Fruit fly (Drosophila melanogaster) whole organism, embryonic: ENCODE results near the gene CG42798.

Source experiments
- C15 ChIP-seq: fragments of 200-800 bp; sonication (Bioruptor generic); IDR thresholded peaks from 3 replicates; pipeline ENCODE4 v1.3.6; 2022; ENCODE audit warnings: missing biosample characterization, missing genetic modification characterization
- CG10366 ChIP-seq: fragments of 200-800 bp; sonication (Bioruptor generic); IDR thresholded peaks from 2 replicates; pipeline ENCODE4 v1.3.6; 2022; ENCODE audit warnings: missing biosample characterization, missing genetic modification characterization
- CG11093 ChIP-seq: fragments of 200-800 bp; sonication (Bioruptor generic); IDR thresholded peaks from 3 replicates; pipeline ENCODE4 v1.3.6; 2022; ENCODE audit warnings: missing biosample characterization, missing genetic modification characterization
- CG11456 ChIP-seq: fragments of 200-800 bp; sonication (Bioruptor generic); IDR thresholded peaks from 3 replicates; pipeline ENCODE4 v1.3.6; 2022; ENCODE audit warnings: missing biosample characterization, missing genetic modification characterization
- CG11504 ChIP-seq: fragments of 200-800 bp; sonication (Bioruptor generic); optimal IDR thresholded peaks from 3 replicates; lab custom pipeline; 2019; ENCODE audit warnings: missing biosample characterization, mild to moderate bottlenecking, missing genetic modification characterization, moderate library complexity
- CG11723 ChIP-seq: fragments of 200-800 bp; sonication (Bioruptor generic); optimal IDR thresholded peaks from 2 replicates; lab custom pipeline; 2017; ENCODE audit warnings: missing biosample characterization, mild to moderate bottlenecking, missing genetic modification characterization
- CG14441 ChIP-seq: fragments of 200-800 bp; sonication (Bioruptor generic); IDR thresholded peaks from 2 replicates; pipeline ENCODE4 v1.3.6; 2022; ENCODE audit warnings: missing biosample characterization, missing genetic modification characterization
- CG15073 ChIP-seq: fragments of 200-800 bp; sonication (Bioruptor generic); optimal IDR thresholded peaks from 2 replicates; lab custom pipeline; 2016; ENCODE audit warnings: missing biosample characterization, missing genetic modification characterization
- CG1529 ChIP-seq: fragments of 200-800 bp; sonication (Bioruptor generic); optimal IDR thresholded peaks from 3 replicates; lab custom pipeline; 2018; ENCODE audit warnings: missing biosample characterization, missing genetic modification characterization
- CG15514 ChIP-seq: fragments of 200-800 bp; sonication (Bioruptor generic); optimal IDR thresholded peaks from 3 replicates; lab custom pipeline; 2017; ENCODE audit warnings: missing biosample characterization, missing genetic modification characterization, mild to moderate bottlenecking, moderate library complexity, missing genetic modification reagents
- CG15601 ChIP-seq: fragments of 200-800 bp; sonication (Bioruptor generic); optimal IDR thresholded peaks from 3 replicates; lab custom pipeline; 2019; ENCODE audit warnings: missing biosample characterization, mild to moderate bottlenecking, missing genetic modification characterization, moderate library complexity
- CG16863 ChIP-seq: fragments of 200-800 bp; sonication (Bioruptor generic); optimal IDR thresholded peaks from 3 replicates; lab custom pipeline; 2016; ENCODE audit warnings: missing biosample characterization, missing genetic modification characterization
- CG17359 ChIP-seq: fragments of 200-800 bp; sonication (Bioruptor generic); optimal IDR thresholded peaks from 3 replicates; lab custom pipeline; 2018; ENCODE audit warnings: missing biosample characterization, mild to moderate bottlenecking, missing genetic modification characterization, moderate library complexity
- CG18619 ChIP-seq: fragments of 200-800 bp; sonication (Bioruptor generic); optimal IDR thresholded peaks from 3 replicates; lab custom pipeline; 2017; ENCODE audit warnings: missing biosample characterization, mild to moderate bottlenecking, missing genetic modification characterization
- CG5953 ChIP-seq: fragments of 200-800 bp; sonication (Bioruptor generic); IDR thresholded peaks from 2 replicates; pipeline ENCODE4 v1.3.6; 2022; ENCODE audit warnings: missing biosample characterization, missing genetic modification characterization
- CG6683 ChIP-seq: fragments of 200-800 bp; sonication (Bioruptor generic); optimal IDR thresholded peaks from 2 replicates; lab custom pipeline; 2017; ENCODE audit warnings: missing biosample characterization, mild to moderate bottlenecking, missing genetic modification characterization, missing genetic modification reagents
- CG7786 ChIP-seq: fragments of 200-800 bp; sonication (Bioruptor generic); optimal IDR thresholded peaks from 2 replicates; lab custom pipeline; 2016; ENCODE audit warnings: missing biosample characterization, missing genetic modification characterization
- CG8089 ChIP-seq: fragments of 200-800 bp; sonication (Bioruptor generic); optimal IDR thresholded peaks from 3 replicates; lab custom pipeline; 2016; ENCODE audit warnings: missing biosample characterization, missing genetic modification characterization
- CG9932 ChIP-seq: fragments of 200-800 bp; sonication (Bioruptor generic); IDR thresholded peaks from 2 replicates; pipeline ENCODE4 v1.3.6; 2022; ENCODE audit warnings: missing biosample characterization, missing genetic modification characterization
- CrebB ChIP-seq: fragments of 200-800 bp; sonication (Bioruptor generic); optimal IDR thresholded peaks from 3 replicates; lab custom pipeline; 2018; ENCODE audit warnings: missing biosample characterization, mild to moderate bottlenecking, missing genetic modification characterization
- D ChIP-seq, 2 experiments: fragments of 200-800 bp in 1 of 2; fragments of >200 bp in 1 of 2; sonication (Bioruptor generic) in 1 of 2; optimal IDR thresholded peaks; 2 replicates in 1 of 2; 3 replicates in 1 of 2; lab custom pipeline; 2017; ENCODE audit warnings: mild to moderate bottlenecking in 1 of 2, missing biosample characterization in 1 of 2, missing genetic modification characterization in 1 of 2, missing genetic modification reagents in 1 of 2
- Dref ChIP-seq: fragments of 200-800 bp; sonication (Bioruptor generic); IDR thresholded peaks from 2 replicates; pipeline ENCODE4 v1.3.6; 2022; ENCODE audit warnings: missing biosample characterization, missing genetic modification characterization
- Drgx ChIP-seq: fragments of 200-800 bp; sonication (Bioruptor generic); IDR thresholded peaks from 2 replicates; pipeline ENCODE4 v1.3.6; 2022; ENCODE audit warnings: missing biosample characterization, missing genetic modification characterization
- Ets65A ChIP-seq: fragments of 200-800 bp; sonication (Bioruptor generic); peaks from one replicate; lab custom pipeline; 2016; ENCODE audit warnings: missing biosample characterization, missing genetic modification characterization
- Fer2 ChIP-seq: fragments of 200-800 bp; sonication (Bioruptor generic); optimal IDR thresholded peaks from 2 replicates; lab custom pipeline; 2018; ENCODE audit warnings: missing biosample characterization, mild to moderate bottlenecking, missing genetic modification characterization, moderate library complexity
- Mad ChIP-seq: fragments of 200-800 bp; sonication (Bioruptor generic); optimal IDR thresholded peaks from 2 replicates; lab custom pipeline; 2016; ENCODE audit warnings: missing biosample characterization, missing genetic modification characterization
- Oaz ChIP-seq: fragments of 200-800 bp; sonication (Bioruptor generic); IDR thresholded peaks from 2 replicates; pipeline ENCODE4 v1.3.6; 2022; ENCODE audit warnings: missing biosample characterization, missing genetic modification characterization
- Ptx1 ChIP-seq: fragments of 200-800 bp; sonication (Bioruptor generic); IDR thresholded peaks from 2 replicates; pipeline ENCODE4 v1.3.6; 2022; ENCODE audit warnings: missing biosample characterization, missing genetic modification characterization
- Rx ChIP-seq: fragments of 200-800 bp; sonication (Bioruptor generic); IDR thresholded peaks from 2 replicates; pipeline ENCODE4 v1.3.6; 2022; ENCODE audit warnings: missing biosample characterization, missing genetic modification characterization
- Scr ChIP-seq: fragments of 200-800 bp; sonication (Bioruptor generic); IDR thresholded peaks from 2 replicates; pipeline ENCODE4 v1.3.6; 2022; ENCODE audit warnings: missing biosample characterization, missing genetic modification characterization; ENCODE audit not compliant: partially characterized antibody
- Sin3A ChIP-seq: fragments of >200 bp; optimal IDR thresholded peaks from 2 replicates; lab custom pipeline; 2018
- Sry-δ ChIP-seq: fragments of 200-800 bp; sonication (Bioruptor generic); optimal IDR thresholded peaks from 2 replicates; lab custom pipeline; 2016; ENCODE audit warnings: missing biosample characterization, missing genetic modification characterization
- TFAM ChIP-seq: fragments of 200-800 bp; sonication (Bioruptor generic); optimal IDR thresholded peaks from 2 replicates; lab custom pipeline; 2017; ENCODE audit warnings: missing biosample characterization, missing genetic modification characterization, inconsistent platforms
- Taf1 ChIP-seq: fragments of 200-800 bp; sonication (Bioruptor generic); IDR thresholded peaks from 2 replicates; pipeline ENCODE4 v1.3.6; 2022; ENCODE audit warnings: missing biosample characterization, missing genetic modification characterization
- Trl ChIP-seq, 3 experiments: fragments of >200 bp in 2 of 3; fragments of 200-800 bp in 1 of 3; sonication (Bioruptor generic) in 1 of 3; optimal IDR thresholded peaks; 2 replicates in 1 of 3; 3 replicates in 2 of 3; lab custom pipeline; 2016 to 2017; ENCODE audit warnings: missing biosample characterization in 1 of 3, missing genetic modification characterization in 1 of 3
- Usf ChIP-seq: fragments of 200-800 bp; sonication (Bioruptor generic); optimal IDR thresholded peaks from 2 replicates; lab custom pipeline; 2017; ENCODE audit warnings: missing genotype, missing biosample characterization, missing genetic modification characterization
- ash1 ChIP-seq: fragments of 200-800 bp; sonication (Bioruptor generic); optimal IDR thresholded peaks from 2 replicates; lab custom pipeline; 2018; ENCODE audit warnings: missing biosample characterization, mild to moderate bottlenecking, missing genetic modification characterization
- bigmax ChIP-seq: fragments of 200-800 bp; sonication (Bioruptor generic); optimal IDR thresholded peaks from 2 replicates; lab custom pipeline; 2018; ENCODE audit warnings: missing biosample characterization, mild to moderate bottlenecking, missing genetic modification characterization
- eyg ChIP-seq: fragments of 200-800 bp; sonication (Bioruptor generic); optimal IDR thresholded peaks from 3 replicates; lab custom pipeline; 2016; ENCODE audit warnings: missing biosample characterization, missing genetic modification characterization
- gce ChIP-seq: fragments of 200-800 bp; sonication (Bioruptor generic); IDR thresholded peaks from 3 replicates; pipeline ENCODE4 v1.3.6; 2022; ENCODE audit warnings: missing biosample characterization, missing genetic modification characterization
- gcm ChIP-seq: fragments of 200-800 bp; sonication (Bioruptor generic); optimal IDR thresholded peaks from 2 replicates; lab custom pipeline; 2019; ENCODE audit warnings: missing biosample characterization, mild to moderate bottlenecking, missing genetic modification characterization, moderate library complexity
- gsb-n ChIP-seq: fragments of 200-800 bp; sonication (Bioruptor generic); optimal IDR thresholded peaks from 3 replicates; lab custom pipeline; 2018; ENCODE audit warnings: missing biosample characterization, mild to moderate bottlenecking, missing genetic modification characterization
- gt ChIP-seq: fragments of 200-800 bp; sonication (Bioruptor generic); IDR thresholded peaks from 2 replicates; pipeline ENCODE4 v1.3.6; 2022; ENCODE audit warnings: missing biosample characterization, missing genetic modification characterization
- insv ChIP-seq, 2 experiments: fragments of 200-800 bp; sonication (Bioruptor generic); optimal IDR thresholded peaks; 3 replicates each; lab custom pipeline; 2016 to 2018; ENCODE audit warnings: missing biosample characterization in 2 of 2, missing genetic modification characterization in 2 of 2
- kni ChIP-seq: fragments of 200-800 bp; sonication (Bioruptor generic); optimal IDR thresholded peaks from 3 replicates; lab custom pipeline; 2017; ENCODE audit warnings: mild to moderate bottlenecking, missing biosample characterization, missing genetic modification reagents, missing genetic modification characterization
- pb ChIP-seq: fragments of 200-800 bp; sonication (Bioruptor generic); optimal IDR thresholded peaks from 3 replicates; lab custom pipeline; 2016; ENCODE audit warnings: missing biosample characterization, missing genetic modification characterization
- pum ChIP-seq: fragments of 200-800 bp; sonication (Bioruptor generic); optimal IDR thresholded peaks from 2 replicates; lab custom pipeline; 2016; ENCODE audit warnings: missing biosample characterization, missing genetic modification characterization
- row ChIP-seq: fragments of 200-800 bp; sonication (Bioruptor generic); IDR thresholded peaks from 3 replicates; pipeline ENCODE4 v1.3.6; 2022; ENCODE audit warnings: missing biosample characterization, missing genetic modification characterization
- slou ChIP-seq: fragments of 200-800 bp; sonication (Bioruptor generic); optimal IDR thresholded peaks from 3 replicates; lab custom pipeline; 2016; ENCODE audit warnings: missing biosample characterization, missing genetic modification characterization
- sr ChIP-seq: fragments of 200-800 bp; sonication (Bioruptor generic); IDR thresholded peaks from 3 replicates; pipeline ENCODE4 v1.3.6; 2022; ENCODE audit warnings: missing biosample characterization, missing genetic modification characterization
- toy ChIP-seq: fragments of 200-800 bp; sonication (Bioruptor generic); IDR thresholded peaks from 2 replicates; pipeline ENCODE4 v1.3.6; 2022; ENCODE audit warnings: missing biosample characterization, missing genetic modification characterization
- zfh2 ChIP-seq: fragments of 200-800 bp; sonication (Bioruptor generic); optimal IDR thresholded peaks from 2 replicates; lab custom pipeline; 2016; ENCODE audit warnings: missing biosample characterization, missing genetic modification characterization

Gene CG42798

dm6 chr3R:17379051-17379450 lies 27.4 kb upstream of the CG42798 start (continued):
- TF ChIP-seq gt (GFP tag; lab: Robert Waterston, UW): no peak
- no peak for TF ChIP-seq pb
- TF ChIP-seq CG8089 (GFP tag; lab: Kevin White, UChicago): no peak
- no peak for TF ChIP-seq Rx (GFP tag; lab: Robert Waterston, UW)
- no peak for TF ChIP-seq insv (GFP tag; optimal IDR thresholded peaks at IDR 0.05; lab: Kevin White, UChicago)
- no peak for TF ChIP-seq C15
- TF ChIP-seq CG11723 (GFP tag; lab: Kevin White, UChicago): no peak
- no peak; the same call in 1 of the 2 replicates for TF ChIP-seq CG10366 (GFP tag; lab: Robert Waterston, UW)
- no peak for TF ChIP-seq pum (GFP tag; lab: Kevin White, UChicago)
- TF ChIP-seq slou (GFP tag; lab: Kevin White, UChicago): no peak
- peak; percentile 23; the same call in 1 of the 2 replicates for TF ChIP-seq CG14441 (GFP tag; lab: Robert Waterston, UW)
- TF ChIP-seq CG16863 (GFP tag; lab: Kevin White, UChicago): no peak
- TF ChIP-seq eyg (GFP tag; lab: Kevin White, UChicago): no peak
- no peak for TF ChIP-seq gcm (GFP tag; lab: Kevin White, UChicago)
- TF ChIP-seq Ets65A (GFP tag; lab: Kevin White, UChicago): no peak
- no peak for TF ChIP-seq Oaz (GFP tag; lab: Robert Waterston, UW)
- no peak for TF ChIP-seq CG11456 (GFP tag; lab: Robert Waterston, UW)
- TF ChIP-seq CG17359 (tag; lab: Kevin White, UChicago): no peak
- TF ChIP-seq CG15073 (GFP tag; lab: Kevin White, UChicago): no peak
- TF ChIP-seq Taf1: no peak
- TF ChIP-seq CG9932 (GFP tag; lab: Robert Waterston, UW): no peak
- TF ChIP-seq CG15514 (GFP tag; lab: Kevin White, UChicago): no peak
- no peak for TF ChIP-seq kni (GFP tag; lab: Kevin White, UChicago)
- TF ChIP-seq CrebB (tag; lab: Kevin White, UChicago): no peak
- no peak for TF ChIP-seq Drgx (GFP tag; lab: Robert Waterston, UW)
- TF ChIP-seq zfh2 (GFP tag; lab: Kevin White, UChicago): no peak
- no peak for TF ChIP-seq Sin3A (lab: Kevin White, UChicago)
- no peak for TF ChIP-seq ash1 (GFP tag; lab: Kevin White, UChicago)
- TF ChIP-seq CG6683: no peak
- no peak for TF ChIP-seq D (optimal IDR thresholded peaks at IDR 0.05; lab: Kevin White, UChicago)
- TF ChIP-seq D (GFP tag; optimal IDR thresholded peaks at IDR 0.05; lab: Kevin White, UChicago): no peak
- no peak for TF ChIP-seq Scr (GFP tag; lab: Robert Waterston, UW)
- TF ChIP-seq Dref (GFP tag; lab: Robert Waterston, UW): no peak
- TF ChIP-seq gce (GFP tag; lab: Robert Waterston, UW): no peak
- TF ChIP-seq sr (GFP tag; lab: Robert Waterston, UW): peak; percentile 22; the same call in 1 of the 3 replicates
- no peak for TF ChIP-seq bigmax (GFP tag; lab: Kevin White, UChicago)
- TF ChIP-seq CG1529: no peak
- TF ChIP-seq Fer2 (tag; lab: Kevin White, UChicago): no peak
- no peak for TF ChIP-seq CG18619 (GFP tag; lab: Kevin White, UChicago)
- TF ChIP-seq gsb-n (tag; lab: Kevin White, UChicago): no peak
- TF ChIP-seq CG15601 (tag; lab: Kevin White, UChicago): no peak
- TF ChIP-seq Trl (optimal IDR thresholded peaks at IDR 0.05; lab: Kevin White, UChicago): no peak
- TF ChIP-seq Trl (GFP tag; optimal IDR thresholded peaks at IDR 0.05; lab: Kevin White, UChicago): no peak
- no peak for TF ChIP-seq Sry-δ (GFP tag; lab: Kevin White, UChicago)
- no peak for TF ChIP-seq Usf
- TF ChIP-seq CG7786 (GFP tag; lab: Kevin White, UChicago): no peak
- TF ChIP-seq toy (GFP tag; lab: Robert Waterston, UW): no peak
- TF ChIP-seq CG5953 (GFP tag; lab: Robert Waterston, UW): no peak
- no peak for TF ChIP-seq TFAM (GFP tag; lab: Kevin White, UChicago)
- TF ChIP-seq Ptx1 (GFP tag; lab: Robert Waterston, UW): 0 out of 2 replicates have a peak, but pooled peaks have one; percentile 31
- no peak for TF ChIP-seq Mad (GFP tag; lab: Kevin White, UChicago)
- no peak for TF ChIP-seq CG11093
- peak; percentile 44; the same call in 1 of the 3 replicates for TF ChIP-seq row (GFP tag; lab: Robert Waterston, UW)
- TF ChIP-seq CG11504 (tag; lab: Kevin White, UChicago): peak; percentile 48
